Worm (Caenorhabditis elegans): Measurements from ENCODE around the gene str-136.

DNA sequence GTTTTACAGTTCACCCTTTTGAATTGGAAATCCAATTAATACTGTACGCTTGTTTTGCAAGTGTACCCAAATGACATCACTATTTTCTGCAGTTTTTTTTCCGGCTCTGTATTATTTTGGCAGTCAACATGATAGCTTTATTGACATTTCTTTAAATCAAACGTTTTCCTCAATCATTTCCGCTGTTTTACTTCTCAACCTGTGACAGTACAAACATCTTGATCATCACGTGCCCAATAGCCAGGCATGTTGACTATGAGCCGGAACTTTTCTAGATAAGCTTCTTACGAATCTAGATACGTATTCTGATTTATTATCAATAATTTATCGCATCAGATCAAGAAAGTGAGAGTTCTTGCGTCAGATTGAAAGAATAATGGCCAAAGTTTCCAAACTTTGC, 8.9 kb downstream of the str-136 start:
- TF ChIP-seq W03F9.2 (tag; optimal IDR thresholded peaks at IDR 0.05) (no peak), him-1 (tag; optimal IDR thresholded peaks at IDR 0.05) (no peak)

Data from whole organism, L4/young adult.